ENCODE assay signal across 4 worm cellular contexts in the genomic region with DNA sequence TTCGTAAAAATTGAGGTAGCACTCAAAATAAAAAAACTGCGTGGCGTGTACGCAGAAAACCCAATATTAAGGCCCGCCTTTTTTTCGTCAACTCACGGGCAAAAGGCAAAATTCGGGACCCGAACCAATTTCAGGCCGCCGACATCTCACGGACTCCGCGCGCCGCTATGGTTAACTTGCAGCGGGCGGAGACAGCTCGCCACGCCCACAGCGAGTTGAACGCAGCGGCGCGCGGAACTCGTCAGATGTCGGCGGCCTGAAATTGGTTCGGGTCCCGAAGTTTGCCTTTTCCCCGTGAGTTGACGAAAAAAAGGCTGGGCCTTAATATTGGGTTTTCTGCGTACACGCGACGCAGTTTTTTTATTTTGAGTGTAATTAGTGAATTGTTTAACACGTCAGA.
TF ChIP-seq lines count a peak whose summit lies in the region.

No protein-coding gene starts in this region.

TF ChIP-seq in whole organism, L1 larva, 84 proteins besides CTCF, POLR2A, EP300 and RAD21:
- TF ChIP-seq rnt-1 (tag; optimal IDR thresholded peaks at IDR 0.05; lab: Kevin White, UChicago) (no peak), pax-3 (tag; optimal IDR thresholded peaks at IDR 0.05; lab: Kevin White, UChicago) (no peak), lin-39 (tag; optimal IDR thresholded peaks at IDR 0.05; lab: Kevin White, UChicago) (no peak), xbp-1 (tag; optimal IDR thresholded peaks at IDR 0.05; lab: Kevin White, UChicago) (no peak), ama-1 (optimal IDR thresholded peaks at IDR 0.05; lab: Kevin White, UChicago) (no peak), unc-86 (tag; optimal IDR thresholded peaks at IDR 0.05; lab: Kevin White, UChicago) (no peak), irx-1 (tag; optimal IDR thresholded peaks at IDR 0.05; lab: Kevin White, UChicago) (no peak), snpc-4 (tag; optimal IDR thresholded peaks at IDR 0.05; lab: Kevin White, UChicago) (peak; percentile 0)
TF ChIP-seq in whole organism, L1 larva: peak in this region for 1.

TF ChIP-seq in whole organism, L4 larva, 104 proteins besides CTCF, POLR2A, EP300 and RAD21:
- TF ChIP-seq sdz-12 (GFP tag; optimal IDR thresholded peaks at IDR 0.05; lab: Kevin White, UChicago) (no peak), lir-3 (tag; optimal IDR thresholded peaks at IDR 0.05; lab: Kevin White, UChicago) (no peak), nhr-10 (tag; optimal IDR thresholded peaks at IDR 0.05; lab: Kevin White, UChicago) (no peak), snpc-4 (tag; optimal IDR thresholded peaks at IDR 0.05; lab: Kevin White, UChicago) (no peak), vab-7 (GFP tag; IDR thresholded peaks at IDR 0.05; lab: Robert Waterston, UW) (0 out of 2 replicates have a peak, but pooled peaks have one; percentile 25), nhr-28 (tag; optimal IDR thresholded peaks at IDR 0.05; lab: Kevin White, UChicago) (no peak), duxl-1 (tag; optimal IDR thresholded peaks at IDR 0.05; lab: Kevin White, UChicago; ENCODE audit: poor library complexity) (no peak), spr-3 (GFP tag; optimal IDR thresholded peaks at IDR 0.05; lab: Kevin White, UChicago) (no peak), ztf-11 (tag; optimal IDR thresholded peaks at IDR 0.05; lab: Kevin White, UChicago) (no peak), set-16 (GFP tag; IDR thresholded peaks at IDR 0.05; lab: Robert Waterston, UW) (peak; percentile 80), lin-15B (tag; optimal IDR thresholded peaks at IDR 0.05; lab: Kevin White, UChicago) (no peak), hlh-30 (tag; optimal IDR thresholded peaks at IDR 0.05; lab: Kevin White, UChicago; ENCODE audit: insufficient read depth) (no peak), aha-1 (tag; lab: Kevin White, UChicago) (peak; percentile 61), F10B5.3 (tag; optimal IDR thresholded peaks at IDR 0.05; lab: Kevin White, UChicago) (no peak)

TF ChIP-seq in whole organism, early embryonic, 17 proteins besides CTCF, POLR2A, EP300 and RAD21:
- TF ChIP-seq ceh-13 (GFP tag; optimal IDR thresholded peaks at IDR 0.05; lab: Kevin White, UChicago) (no peak), pes-1 (GFP tag; IDR thresholded peaks at IDR 0.05; lab: Robert Waterston, UW) (0 out of 2 replicates have a peak, but pooled peaks have one; percentile 32), sea-1 (GFP tag; conservative IDR thresholded peaks at IDR 0.05; lab: Robert Waterston, UW) (no peak)

TF ChIP-seq in whole organism, young adult, 124 proteins besides CTCF, POLR2A, EP300 and RAD21:
- TF ChIP-seq snpc-4 (GFP tag; optimal IDR thresholded peaks at IDR 0.05; lab: Kevin White, UChicago) (no peak), snpc-4 (tag; optimal IDR thresholded peaks at IDR 0.05; lab: Kevin White, UChicago) (peak in 2 of 4 experiments; percentile 45 to 73), ceh-40 (GFP tag; IDR thresholded peaks at IDR 0.05; lab: Robert Waterston, UW) (no peak), F22D6.2 (tag; optimal IDR thresholded peaks at IDR 0.05; lab: Kevin White, UChicago) (no peak), bed-1 (GFP tag; IDR thresholded peaks at IDR 0.05; lab: Robert Waterston, UW) (0 out of 2 replicates have a peak, but pooled peaks have one; percentile 45)
